Fruit fly (Drosophila melanogaster) Kc167 (cell line): ENCODE results near the gene Tsp3A.

Experiments
- Myc ChIP-seq: fragments of >200 bp; optimal IDR thresholded peaks from 2 replicates; lab custom pipeline; 2017; ENCODE audit warnings: missing external identifiers
- psq ChIP-seq: fragments of >200 bp; optimal IDR thresholded peaks from 2 replicates; lab custom pipeline; 2017; ENCODE audit warnings: missing external identifiers

- TF ChIP-seq Myc (lab: Kevin White, UChicago) (no peak), psq (lab: Kevin White, UChicago) (no peak)
These were observed 26.3 kb downstream of the Tsp3A start for dm6 chrX:2593094-2593752.
